Worm (Caenorhabditis elegans) whole organism, early embryonic: ENCODE results near the gene usp-50.
"Not testable (repeated sequence)": the region's sequence is repeated elsewhere in the genome, so short reads cannot be mapped to it uniquely, and the experiment has no call there.

ENCODE experiments used
- B0310.2 ChIP-seq: sonication (generic microtip); optimal IDR thresholded peaks from 2 replicates; lab custom pipeline; 2016; ENCODE audit warnings: mild to moderate bottlenecking, missing genetic modification characterization, missing compliant biosample characterization
- F13C5.2 ChIP-seq: sonication (generic microtip); optimal IDR thresholded peaks from 2 replicates; lab custom pipeline; 2017; ENCODE audit warnings: mild to moderate bottlenecking, missing genetic modification characterization, inconsistent platforms, missing compliant biosample characterization
- aly-1 ChIP-seq: sonication (generic microtip); optimal IDR thresholded peaks from 2 replicates; lab custom pipeline; 2016; ENCODE audit warnings: missing genetic modification characterization, missing compliant biosample characterization
- ama-1 ChIP-seq: fragments of 150-350 bp; optimal IDR thresholded peaks from 2 replicates; lab custom pipeline; 2014
- ceh-13 ChIP-seq: fragments of 200-800 bp; sonication (Bioruptor generic); optimal IDR thresholded peaks from 2 replicates; lab custom pipeline; 2018; ENCODE audit warnings: mild to moderate bottlenecking, missing genetic modification characterization, missing compliant biosample characterization
- ceh-36 ChIP-seq: sonication (generic microtip); optimal IDR thresholded peaks from 2 replicates; lab custom pipeline; 2016; ENCODE audit warnings: missing genetic modification characterization, inconsistent platforms, missing compliant biosample characterization
- ets-7 ChIP-seq: sonication (generic microtip); optimal IDR thresholded peaks from 2 replicates; lab custom pipeline; 2016; ENCODE audit warnings: missing genotype, missing genetic modification characterization, missing compliant biosample characterization
- flt-1 ChIP-seq: fragments of 200-800 bp; sonication (Bioruptor generic); IDR thresholded peaks from 2 replicates; pipeline ENCODE4 v1.3.6; 2022; ENCODE audit warnings: missing genetic modification characterization, missing compliant biosample characterization
- hmbx-1 ChIP-seq: sonication (generic microtip); optimal IDR thresholded peaks from 2 replicates; lab custom pipeline; 2016; ENCODE audit warnings: mild to moderate bottlenecking, missing genetic modification characterization, missing compliant biosample characterization
- hmg-4 ChIP-seq: fragments of 200-800 bp; sonication (Bioruptor generic); optimal IDR thresholded peaks from 2 replicates; lab custom pipeline; 2018; ENCODE audit warnings: mild to moderate bottlenecking, missing genetic modification characterization, missing compliant biosample characterization
- hnd-1 ChIP-seq: sonication (generic microtip); optimal IDR thresholded peaks from 2 replicates; lab custom pipeline; 2016; ENCODE audit warnings: missing genetic modification characterization, missing compliant biosample characterization
- pes-1 ChIP-seq: fragments of 200-800 bp; sonication (Bioruptor generic); IDR thresholded peaks from 2 replicates; pipeline ENCODE4 v1.3.6; 2022; ENCODE audit warnings: missing genetic modification reagents, missing genetic modification characterization, missing compliant biosample characterization
- scrt-1 ChIP-seq: fragments of 200-800 bp; sonication (Bioruptor generic); IDR thresholded peaks from 2 replicates; pipeline ENCODE4 v1.3.6; 2022; ENCODE audit warnings: missing genetic modification characterization, missing compliant biosample characterization
- sea-1 ChIP-seq: fragments of 200-800 bp; sonication (Bioruptor generic); conservative IDR thresholded peaks from 2 replicates; pipeline ENCODE4 v1.3.6; 2022; ENCODE audit warnings: missing genetic modification characterization, missing compliant biosample characterization
- tbx-11 ChIP-seq: fragments of 200-800 bp; sonication (Bioruptor generic); IDR thresholded peaks from 2 replicates; pipeline ENCODE4 v1.3.6; 2022; ENCODE audit warnings: missing genetic modification characterization, missing compliant biosample characterization
- tbx-37 ChIP-seq: fragments of 200-800 bp; sonication (Bioruptor generic); conservative IDR thresholded peaks from 2 replicates; pipeline ENCODE4 v1.3.6; 2022; ENCODE audit warnings: missing genetic modification reagents, missing genetic modification characterization, missing compliant biosample characterization
- tra-4 ChIP-seq: sonication (generic microtip); optimal IDR thresholded peaks from 2 replicates; lab custom pipeline; 2017; ENCODE audit warnings: missing genetic modification characterization, missing compliant biosample characterization

usp-50 gene

DNA sequence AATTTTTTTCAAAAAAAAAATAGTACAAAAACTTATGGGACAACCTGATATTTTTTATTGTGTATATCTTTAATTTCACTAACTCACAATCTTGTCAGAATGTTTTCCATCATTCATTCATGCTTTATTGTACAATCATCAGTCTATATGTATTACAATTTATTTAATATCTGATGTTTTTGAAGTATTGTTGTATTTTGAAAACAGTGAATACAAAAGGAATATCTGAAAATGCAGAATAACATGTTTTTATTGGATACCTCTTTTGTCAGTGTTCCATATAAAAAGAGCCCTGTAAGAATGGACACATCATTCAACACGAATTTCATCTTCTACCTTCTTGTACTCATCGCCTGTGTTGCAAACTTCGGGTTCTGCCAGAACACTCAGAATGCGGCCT lies 20.9 kb upstream of the usp-50 start, which contains the start of gene C06H5.14:
Gene C06H5.14, plus strand, starts transcription at position 301 of the 400 bp plus-strand sequence.
- not testable (repeated sequence) for TF ChIP-seq scrt-1; aly-1 (tag; lab: Kevin White, UChicago); ama-1 (lab: Kevin White, UChicago)

DNA sequence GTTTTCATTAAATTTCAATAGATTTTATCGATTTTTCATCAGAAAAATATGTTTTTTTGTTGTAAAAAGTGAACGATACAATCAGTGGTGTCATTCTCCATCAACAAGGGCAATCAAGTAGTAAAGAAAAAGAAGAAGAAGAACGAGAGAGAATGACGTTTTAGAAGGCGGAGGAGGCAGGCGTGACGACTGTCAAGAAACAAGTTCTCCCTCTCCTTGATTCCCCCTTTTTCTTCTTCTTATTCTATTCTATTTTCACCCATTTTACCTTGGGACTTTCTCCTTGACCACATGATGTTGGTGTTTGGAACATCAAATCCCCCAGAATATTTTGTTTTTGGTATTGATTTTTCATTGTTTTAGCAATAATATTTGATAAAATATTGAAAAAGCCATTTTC lies 19.0 kb upstream of the usp-50 start:
- TF ChIP-seq sea-1 (no peak), ets-7 (tag; lab: Kevin White, UChicago) (no peak), hmbx-1 (tag; lab: Kevin White, UChicago) (no peak), ceh-36 (tag; lab: Kevin White, UChicago) (no peak), tbx-37 (GFP tag; lab: Robert Waterston, UW) (no peak), scrt-1 (no peak), B0310.2 (no peak), tra-4 (no peak), F13C5.2 (no peak), pes-1 (no peak)

DNA sequence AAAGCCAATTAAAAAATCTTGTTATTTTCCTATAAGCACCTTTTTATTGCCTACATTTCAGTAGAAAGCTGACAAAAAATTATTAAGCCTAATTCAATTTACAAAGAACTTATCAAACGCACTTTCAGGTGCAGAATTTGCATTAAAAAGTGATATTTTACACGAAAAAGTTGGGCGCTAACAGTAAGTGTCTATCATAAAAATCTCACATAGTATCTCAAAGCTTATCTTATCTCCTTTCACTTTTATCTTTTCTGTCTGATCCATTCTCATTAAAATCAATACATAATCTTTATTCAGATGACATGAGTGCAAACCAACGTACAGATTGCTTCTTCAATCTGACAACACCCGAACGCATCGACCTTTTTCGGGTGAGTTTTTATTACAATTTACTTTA lies 14.7 kb upstream of the usp-50 start, which contains the start of gene dcar-1:
Gene dcar-1, plus strand, starts transcription at position 301 of the 400 bp plus-strand sequence.
- TF ChIP-seq ceh-36 (tag; lab: Kevin White, UChicago): no peak
- TF ChIP-seq sea-1: no peak
- TF ChIP-seq aly-1 (tag; lab: Kevin White, UChicago): no peak
- no peak for TF ChIP-seq B0310.2
- no peak for TF ChIP-seq hnd-1 (tag; lab: Kevin White, UChicago)
- TF ChIP-seq pes-1: no peak
- no peak for TF ChIP-seq hmg-4 (GFP tag; lab: Kevin White, UChicago)
- no peak for TF ChIP-seq tbx-11 (GFP tag; lab: Robert Waterston, UW)
- TF ChIP-seq F13C5.2: no peak
- no peak for TF ChIP-seq tbx-37 (GFP tag; lab: Robert Waterston, UW)
- no peak for TF ChIP-seq ama-1 (lab: Kevin White, UChicago)
- no peak for TF ChIP-seq ets-7 (tag; lab: Kevin White, UChicago)
- no peak for TF ChIP-seq flt-1 (GFP tag; lab: Robert Waterston, UW)
- TF ChIP-seq ceh-13 (GFP tag; lab: Kevin White, UChicago): no peak
- no peak for TF ChIP-seq scrt-1
- TF ChIP-seq tra-4: no peak
- no peak for TF ChIP-seq hmbx-1 (tag; lab: Kevin White, UChicago)

DNA sequence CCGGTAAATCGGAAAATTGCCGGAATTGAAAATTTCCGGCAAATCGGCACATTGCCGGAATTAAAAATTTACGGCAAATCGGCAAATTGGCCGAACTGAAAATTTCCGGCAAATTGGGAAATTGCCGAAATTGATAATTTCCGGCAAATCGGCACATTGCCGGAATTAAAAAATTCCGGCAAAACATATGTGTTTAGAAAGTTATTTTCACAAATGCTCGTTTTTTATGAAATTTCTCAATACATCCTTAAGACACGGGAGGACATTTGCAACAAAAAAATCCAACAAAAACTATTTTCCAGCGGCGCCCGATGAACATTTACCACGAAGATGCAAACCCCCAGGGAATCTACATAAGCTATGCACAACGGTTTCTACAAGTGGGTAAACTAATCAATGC lies 6.0 kb upstream of the usp-50 start, which contains the start of gene C06H5.8:
Gene C06H5.8, plus strand, starts transcription at position 301 of the 400 bp plus-strand sequence.
- TF ChIP-seq hmbx-1 (tag; lab: Kevin White, UChicago) (no peak), ama-1 (lab: Kevin White, UChicago) (no peak), flt-1 (GFP tag; lab: Robert Waterston, UW) (no peak), tbx-11 (GFP tag; lab: Robert Waterston, UW) (no peak), tra-4 (no peak), ceh-13 (GFP tag; lab: Kevin White, UChicago) (no peak), pes-1 (no peak)

DNA sequence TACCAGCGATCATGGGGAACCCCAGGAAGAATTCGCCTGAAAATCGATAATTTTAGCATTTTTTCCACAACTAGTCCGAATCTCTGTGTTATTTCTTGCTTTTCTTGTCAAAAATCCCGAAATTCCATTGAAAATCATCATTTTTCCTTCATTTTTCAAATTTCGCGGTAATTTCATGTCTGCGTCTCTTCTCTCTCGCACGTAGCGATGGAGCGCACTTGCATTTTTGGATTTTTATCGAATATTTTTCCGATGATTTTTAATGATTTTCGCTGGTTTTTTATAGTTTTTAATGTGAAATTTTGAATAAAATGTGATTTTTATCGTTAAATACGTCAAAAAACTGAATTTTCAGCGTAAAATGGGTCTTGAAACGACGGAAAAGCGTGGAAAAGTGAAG lies 3.3 kb upstream of the usp-50 start, which contains the start of gene E01B7.2:
Gene E01B7.2, plus strand, starts transcription at position 350 of the 400 bp plus-strand sequence.
- TF ChIP-seq hmbx-1 (tag; lab: Kevin White, UChicago) (no peak), ceh-13 (GFP tag; lab: Kevin White, UChicago) (no peak), ets-7 (tag; lab: Kevin White, UChicago) (no peak), F13C5.2 (peak; percentile 50), sea-1 (no peak), pes-1 (no peak)

DNA sequence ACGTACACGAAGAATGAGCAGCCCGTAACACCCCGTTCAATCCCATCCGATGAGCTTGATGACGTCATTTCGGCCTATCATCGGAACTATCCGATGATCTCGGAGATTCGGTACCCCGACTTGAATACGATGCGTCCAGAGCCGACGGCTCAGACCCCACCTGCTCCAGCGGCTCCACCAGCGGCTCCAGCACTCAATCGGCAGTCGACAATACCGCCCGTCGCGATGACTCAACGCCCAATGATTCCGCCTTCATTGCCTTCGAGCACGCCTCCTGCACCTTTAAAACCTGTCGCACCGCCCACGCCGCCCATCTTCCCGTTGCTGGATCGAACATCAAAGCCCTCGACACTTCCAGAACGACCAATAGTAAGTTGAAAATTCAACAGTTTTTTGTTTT lies 3.4 kb downstream of the usp-50 start:
- TF ChIP-seq hmg-4 (GFP tag; lab: Kevin White, UChicago): no peak
- TF ChIP-seq tra-4: no peak
- no peak for TF ChIP-seq F13C5.2
- no peak for TF ChIP-seq ets-7 (tag; lab: Kevin White, UChicago)
- TF ChIP-seq flt-1 (GFP tag; lab: Robert Waterston, UW): no peak
- TF ChIP-seq scrt-1: no peak
- no peak for TF ChIP-seq hnd-1 (tag; lab: Kevin White, UChicago)
- TF ChIP-seq tbx-11 (GFP tag; lab: Robert Waterston, UW): no peak
- TF ChIP-seq B0310.2: no peak
- no peak for TF ChIP-seq pes-1
- TF ChIP-seq ceh-36 (tag; lab: Kevin White, UChicago): no peak
- no peak for TF ChIP-seq hmbx-1 (tag; lab: Kevin White, UChicago)
- no peak for TF ChIP-seq sea-1
- no peak for TF ChIP-seq tbx-37 (GFP tag; lab: Robert Waterston, UW)
- no peak for TF ChIP-seq ceh-13 (GFP tag; lab: Kevin White, UChicago)
- TF ChIP-seq ama-1 (lab: Kevin White, UChicago): no peak
- TF ChIP-seq aly-1 (tag; lab: Kevin White, UChicago): no peak

ce11 chrV:17931795-17932194 lies 7.1 kb downstream of the usp-50 start:
- TF ChIP-seq ets-7 (tag; lab: Kevin White, UChicago): no peak
- no peak for TF ChIP-seq ama-1 (lab: Kevin White, UChicago)
- TF ChIP-seq pes-1: no peak
- no peak for TF ChIP-seq F13C5.2
- no peak for TF ChIP-seq hnd-1 (tag; lab: Kevin White, UChicago)
- TF ChIP-seq B0310.2: no peak
- no peak for TF ChIP-seq hmbx-1 (tag; lab: Kevin White, UChicago)
- TF ChIP-seq sea-1: no peak
- no peak for TF ChIP-seq ceh-13 (GFP tag; lab: Kevin White, UChicago)
- TF ChIP-seq ceh-36 (tag; lab: Kevin White, UChicago): no peak
- no peak for TF ChIP-seq aly-1 (tag; lab: Kevin White, UChicago)
- TF ChIP-seq tbx-37 (GFP tag; lab: Robert Waterston, UW): no peak
- no peak for TF ChIP-seq tbx-11 (GFP tag; lab: Robert Waterston, UW)
- TF ChIP-seq tra-4: no peak
- no peak for TF ChIP-seq hmg-4 (GFP tag; lab: Kevin White, UChicago)
- no peak for TF ChIP-seq flt-1 (GFP tag; lab: Robert Waterston, UW)
- TF ChIP-seq scrt-1: no peak

ce11 chrV:17935857-17936256 lies 11.1 kb downstream of the usp-50 start:
- no peak for TF ChIP-seq pes-1
